Fruit fly (Drosophila melanogaster) whole organism, embryonic: ENCODE data around the gene holn1.

ENCODE experiments used
- BEAF-32 ChIP-seq: fragments of 200-800 bp; sonication (Bioruptor generic); optimal IDR thresholded peaks from 3 replicates; lab custom pipeline; 2017; ENCODE audit warnings: missing biosample characterization, missing genetic modification characterization, mild to moderate bottlenecking, moderate library complexity, missing genetic modification reagents
- Bgb ChIP-seq: fragments of 200-800 bp; sonication (Bioruptor generic); IDR thresholded peaks from 2 replicates; pipeline ENCODE4 v1.3.6; 2022; ENCODE audit warnings: missing biosample characterization, missing genetic modification characterization; ENCODE audit not compliant: partially characterized antibody
- CG10267 ChIP-seq: fragments of 200-800 bp; sonication (Bioruptor generic); optimal IDR thresholded peaks from 2 replicates; lab custom pipeline; 2018; ENCODE audit warnings: missing biosample characterization, mild to moderate bottlenecking, missing genetic modification characterization, moderate library complexity
- CG10979 ChIP-seq: fragments of 200-800 bp; sonication (Bioruptor generic); optimal IDR thresholded peaks from 2 replicates; lab custom pipeline; 2018; ENCODE audit warnings: missing biosample characterization, mild to moderate bottlenecking, missing genetic modification characterization, moderate library complexity
- CG14860 ChIP-seq: fragments of 200-800 bp; sonication (Bioruptor generic); IDR thresholded peaks from 3 replicates; pipeline ENCODE4 v1.3.6; 2022; ENCODE audit warnings: missing biosample characterization, missing genetic modification characterization; ENCODE audit not compliant: partially characterized antibody
- CG1603 ChIP-seq: fragments of 200-800 bp; sonication (Bioruptor generic); optimal IDR thresholded peaks from 2 replicates; lab custom pipeline; 2019; ENCODE audit warnings: missing biosample characterization, mild to moderate bottlenecking, missing genetic modification characterization, moderate library complexity
- CG16813 ChIP-seq: fragments of 200-800 bp; sonication (Bioruptor generic); IDR thresholded peaks from 3 replicates; pipeline ENCODE4 v1.3.6; 2022; ENCODE audit warnings: missing biosample characterization, missing genetic modification characterization; ENCODE audit not compliant: partially characterized antibody
- CG17802 ChIP-seq: fragments of 200-800 bp; sonication (Bioruptor generic); optimal IDR thresholded peaks from 2 replicates; lab custom pipeline; 2018; ENCODE audit warnings: missing biosample characterization, mild to moderate bottlenecking, missing genetic modification characterization, moderate library complexity
- CG2116 ChIP-seq: fragments of 200-800 bp; sonication (Bioruptor generic); optimal IDR thresholded peaks from 3 replicates; lab custom pipeline; 2018; ENCODE audit warnings: missing biosample characterization, mild to moderate bottlenecking, missing genetic modification characterization
- CG2129 ChIP-seq: fragments of 200-800 bp; sonication (Bioruptor generic); IDR thresholded peaks from 2 replicates; pipeline ENCODE4 v1.3.6; 2022; ENCODE audit warnings: missing biosample characterization, missing genetic modification characterization; ENCODE audit not compliant: partially characterized antibody
- CG2712 ChIP-seq: fragments of 200-800 bp; optimal IDR thresholded peaks from 3 replicates; lab custom pipeline; 2019; ENCODE audit warnings: missing biosample characterization, mild to moderate bottlenecking, missing genetic modification characterization, moderate library complexity
- CG30020 ChIP-seq: fragments of 200-800 bp; optimal IDR thresholded peaks from 2 replicates; lab custom pipeline; 2019; ENCODE audit warnings: missing biosample characterization, mild to moderate bottlenecking, missing genetic modification characterization, moderate library complexity
- CG3065 ChIP-seq: fragments of 200-800 bp; sonication (Bioruptor generic); optimal IDR thresholded peaks from 2 replicates; lab custom pipeline; 2016; ENCODE audit warnings: missing biosample characterization, missing genetic modification characterization
- CG34224 ChIP-seq: fragments of 200-800 bp; sonication (Bioruptor generic); IDR thresholded peaks from 3 replicates; pipeline ENCODE4 v1.3.6; 2022; ENCODE audit warnings: missing biosample characterization, missing genetic modification characterization; ENCODE audit not compliant: partially characterized antibody
- CG3995 ChIP-seq: fragments of 200-800 bp; sonication (Bioruptor generic); optimal IDR thresholded peaks from 3 replicates; lab custom pipeline; 2016; ENCODE audit warnings: missing biosample characterization, missing genetic modification characterization
- CG4617 ChIP-seq: fragments of 200-800 bp; sonication (Bioruptor generic); optimal IDR thresholded peaks from 3 replicates; lab custom pipeline; 2016; ENCODE audit warnings: missing biosample characterization, missing genetic modification characterization, borderline replicate concordance
- CG7963 ChIP-seq: fragments of 200-800 bp; sonication (Bioruptor generic); IDR thresholded peaks from 3 replicates; pipeline ENCODE4 v1.3.6; 2022; ENCODE audit warnings: missing biosample characterization, missing genetic modification characterization; ENCODE audit not compliant: partially characterized antibody
- CG8924 ChIP-seq: fragments of 200-800 bp; optimal IDR thresholded peaks from 3 replicates; lab custom pipeline; 2019; ENCODE audit warnings: missing biosample characterization, mild to moderate bottlenecking, missing genetic modification characterization, moderate library complexity
- D19A ChIP-seq: fragments of 200-800 bp; optimal IDR thresholded peaks from 3 replicates; lab custom pipeline; 2019; ENCODE audit warnings: missing biosample characterization, mild to moderate bottlenecking, missing genetic modification characterization, moderate library complexity
- Dref ChIP-seq: fragments of 200-800 bp; sonication (Bioruptor generic); IDR thresholded peaks from 2 replicates; pipeline ENCODE4 v1.3.6; 2022; ENCODE audit warnings: missing biosample characterization, missing genetic modification characterization
- HmgZ ChIP-seq: fragments of 200-800 bp; sonication (Bioruptor generic); optimal IDR thresholded peaks from 2 replicates; lab custom pipeline; 2018; ENCODE audit warnings: missing biosample characterization, mild to moderate bottlenecking, missing genetic modification characterization
- MBD-R2 ChIP-seq: fragments of 200-800 bp; sonication (Bioruptor generic); IDR thresholded peaks from 2 replicates; pipeline ENCODE4 v1.3.6; 2022; ENCODE audit warnings: missing biosample characterization, missing genetic modification characterization
- MESR4 ChIP-seq: fragments of 200-800 bp; sonication (Bioruptor generic); optimal IDR thresholded peaks from 2 replicates; lab custom pipeline; 2018; ENCODE audit warnings: missing biosample characterization, mild to moderate bottlenecking, missing genetic modification characterization, moderate library complexity
- Opbp ChIP-seq: fragments of 200-800 bp; sonication (Bioruptor generic); IDR thresholded peaks from 3 replicates; pipeline ENCODE4 v1.3.6; 2022; ENCODE audit warnings: missing biosample characterization, missing genetic modification characterization; ENCODE audit not compliant: partially characterized antibody
- Xbp1 ChIP-seq: fragments of 200-800 bp; sonication (Bioruptor generic); optimal IDR thresholded peaks from 3 replicates; lab custom pipeline; 2016; ENCODE audit warnings: missing biosample characterization, mild to moderate bottlenecking, missing genetic modification characterization
- YL-1 ChIP-seq: fragments of 200-800 bp; sonication (Bioruptor generic); optimal IDR thresholded peaks from 3 replicates; lab custom pipeline; 2017; ENCODE audit warnings: missing biosample characterization, mild to moderate bottlenecking, missing genetic modification characterization
- btn ChIP-seq: fragments of 200-800 bp; sonication (Bioruptor generic); optimal IDR thresholded peaks from 2 replicates; lab custom pipeline; 2016; ENCODE audit warnings: missing biosample characterization, missing genetic modification characterization
- cad ChIP-seq: fragments of >200 bp; optimal IDR thresholded peaks from 2 replicates; lab custom pipeline; 2017; ENCODE audit warnings: missing biosample characterization, missing genetic modification characterization
- croc ChIP-seq: fragments of 200-800 bp; sonication (Bioruptor generic); conservative IDR thresholded peaks from 3 replicates; pipeline ENCODE4 v1.3.6; 2022; ENCODE audit warnings: missing biosample characterization, missing genetic modification characterization
- ftz-f1 ChIP-seq: fragments of 200-800 bp; sonication (Bioruptor generic); optimal IDR thresholded peaks from 2 replicates; lab custom pipeline; 2016; ENCODE audit warnings: missing biosample characterization, missing genetic modification characterization
- inv ChIP-seq: fragments of 200-800 bp; sonication (Bioruptor generic); IDR thresholded peaks from 2 replicates; pipeline ENCODE4 v1.3.6; 2022; ENCODE audit warnings: missing biosample characterization, missing genetic modification characterization; ENCODE audit not compliant: partially characterized antibody
- jumu ChIP-seq: fragments of 200-800 bp; sonication (Bioruptor generic); optimal IDR thresholded peaks from 3 replicates; lab custom pipeline; 2016; ENCODE audit warnings: missing biosample characterization, missing genetic modification characterization
- mam ChIP-seq: fragments of 200-800 bp; sonication (Bioruptor generic); optimal IDR thresholded peaks from 3 replicates; lab custom pipeline; 2016; ENCODE audit warnings: missing biosample characterization, missing genetic modification characterization
- pho ChIP-seq: fragments of 200-800 bp; sonication (Bioruptor generic); optimal IDR thresholded peaks from 2 replicates; lab custom pipeline; 2016; ENCODE audit warnings: missing biosample characterization, missing genetic modification characterization
- pzg ChIP-seq: fragments of 200-800 bp; sonication (Bioruptor generic); optimal IDR thresholded peaks from 3 replicates; lab custom pipeline; 2018; ENCODE audit warnings: missing biosample characterization, mild to moderate bottlenecking, missing genetic modification characterization, moderate library complexity
- row ChIP-seq: fragments of 200-800 bp; sonication (Bioruptor generic); IDR thresholded peaks from 3 replicates; pipeline ENCODE4 v1.3.6; 2022; ENCODE audit warnings: missing biosample characterization, missing genetic modification characterization
- salm ChIP-seq: fragments of 200-800 bp; sonication (Bioruptor generic); optimal IDR thresholded peaks from 2 replicates; lab custom pipeline; 2018; ENCODE audit warnings: missing biosample characterization, mild to moderate bottlenecking, missing genetic modification characterization
- sc ChIP-seq, 3 experiments: fragments of >200 bp in 2 of 3; fragments of 200-800 bp in 1 of 3; sonication (Bioruptor generic) in 1 of 3; optimal IDR thresholded peaks; 2 replicates in 2 of 3; 3 replicates in 1 of 3; lab custom pipeline; 2017; ENCODE audit warnings: mild to moderate bottlenecking in 1 of 3, missing biosample characterization in 1 of 3, missing genetic modification characterization in 1 of 3, missing genetic modification reagents in 1 of 3
- sens ChIP-seq: fragments of 200-800 bp; sonication (Bioruptor generic); peaks from one replicate; lab custom pipeline; 2016; ENCODE audit warnings: missing biosample characterization, missing genetic modification characterization
- sna ChIP-seq: fragments of 200-800 bp; sonication (Bioruptor generic); IDR thresholded peaks from 2 replicates; pipeline ENCODE4 v1.3.6; 2022; ENCODE audit warnings: missing biosample characterization, missing genetic modification characterization; ENCODE audit not compliant: partially characterized antibody
- sob ChIP-seq: fragments of 200-800 bp; sonication (Bioruptor generic); IDR thresholded peaks from 2 replicates; pipeline ENCODE4 v1.3.6; 2022; ENCODE audit warnings: missing biosample characterization, missing genetic modification characterization
- trem ChIP-seq: fragments of 200-800 bp; optimal IDR thresholded peaks from 3 replicates; lab custom pipeline; 2019; ENCODE audit warnings: missing biosample characterization, mild to moderate bottlenecking, missing genetic modification characterization, moderate library complexity
- unc-4 ChIP-seq: fragments of 200-800 bp; sonication (Bioruptor generic); IDR thresholded peaks from 2 replicates; pipeline ENCODE4 v1.3.6; 2022; ENCODE audit warnings: missing biosample characterization, missing genetic modification characterization; ENCODE audit not compliant: partially characterized antibody
- vnd ChIP-seq: fragments of 200-800 bp; sonication (Bioruptor generic); IDR thresholded peaks from 3 replicates; pipeline ENCODE4 v1.3.6; 2022; ENCODE audit warnings: missing biosample characterization, missing genetic modification characterization; ENCODE audit not compliant: partially characterized antibody
- z ChIP-seq: fragments of 200-800 bp; sonication (Bioruptor generic); IDR thresholded peaks from 3 replicates; pipeline ENCODE4 v1.3.6; 2022; ENCODE audit warnings: missing biosample characterization, missing genetic modification characterization
- zen2 ChIP-seq: fragments of 200-800 bp; sonication (Bioruptor generic); IDR thresholded peaks from 3 replicates; pipeline ENCODE4 v1.3.6; 2022; ENCODE audit warnings: missing biosample characterization, missing genetic modification characterization; ENCODE audit not compliant: partially characterized antibody

The holn1 gene

DNA sequence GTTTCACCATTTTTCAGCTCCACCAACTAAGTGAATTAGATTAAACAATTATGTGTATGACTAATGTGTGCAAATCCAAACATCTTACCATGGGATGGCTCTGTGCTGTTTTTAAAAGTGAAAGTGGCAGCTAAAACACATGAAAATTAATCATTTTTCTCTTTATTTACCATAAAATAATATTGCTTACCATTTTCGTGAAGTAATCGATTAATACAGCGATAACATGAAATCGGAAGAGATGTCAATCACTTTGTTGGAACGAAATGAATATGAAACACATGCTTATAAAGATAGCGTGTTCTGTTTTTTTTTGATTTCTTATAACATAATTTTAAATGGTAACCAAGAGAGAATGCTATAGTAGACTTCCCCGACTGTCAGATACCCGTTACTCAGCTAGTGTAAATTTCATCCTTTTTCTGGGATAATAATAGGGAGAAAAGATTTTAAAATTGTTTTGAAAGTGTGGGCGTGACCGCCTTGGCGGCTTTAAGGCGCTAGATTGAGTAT lies 31.9 kb upstream of the holn1 start (continued):
- no peak for TF ChIP-seq CG10979 (tag; lab: Kevin White, UChicago)
- peak; percentile 45; the same call in 1 of the 3 replicates for TF ChIP-seq CG16813
- peak; percentile 25 for TF ChIP-seq CG17802 (tag; lab: Kevin White, UChicago)
- peak; percentile 56; the same call in 1 of the 2 replicates for TF ChIP-seq unc-4 (GFP tag; lab: Robert Waterston, UW)
- TF ChIP-seq D19A: no peak
- TF ChIP-seq BEAF-32 (GFP tag; lab: Kevin White, UChicago): peak; percentile 57
- no peak for TF ChIP-seq cad
- no peak for TF ChIP-seq sc (optimal IDR thresholded peaks at IDR 0.05; lab: Kevin White, UChicago)
- TF ChIP-seq sc (GFP tag; optimal IDR thresholded peaks at IDR 0.05; lab: Kevin White, UChicago): no peak
- peak; percentile 95 for TF ChIP-seq CG3065
- TF ChIP-seq CG8924 (tag; lab: Kevin White, UChicago): peak; percentile 79
- peak; percentile 16 for TF ChIP-seq CG2712 (tag; lab: Kevin White, UChicago)
- TF ChIP-seq HmgZ (tag; lab: Kevin White, UChicago): peak; percentile 3
- peak; percentile 58; the same call in 1 of the 2 replicates for TF ChIP-seq sna
- TF ChIP-seq croc: no peak
- TF ChIP-seq ftz-f1 (GFP tag; lab: Kevin White, UChicago): no peak
- no peak for TF ChIP-seq z
- no peak for TF ChIP-seq Xbp1 (GFP tag; lab: Kevin White, UChicago)
- TF ChIP-seq CG1603 (tag; lab: Kevin White, UChicago): peak; percentile 91
- peak; percentile 72 for TF ChIP-seq CG2116 (GFP tag; lab: Kevin White, UChicago)
- peak; percentile 52 for TF ChIP-seq MBD-R2 (GFP tag; lab: Robert Waterston, UW)
- TF ChIP-seq inv (GFP tag; lab: Robert Waterston, UW): 0 out of 2 replicates have a peak, but pooled peaks have one; percentile 22
- TF ChIP-seq salm: no peak
- TF ChIP-seq pho (GFP tag; lab: Kevin White, UChicago): no peak
- peak; percentile 95 for TF ChIP-seq CG30020 (tag; lab: Kevin White, UChicago)
- TF ChIP-seq mam (GFP tag; lab: Kevin White, UChicago): peak; percentile 25
- peak; percentile 57 for TF ChIP-seq CG4617 (GFP tag; lab: Kevin White, UChicago)
- TF ChIP-seq YL-1 (GFP tag; lab: Kevin White, UChicago): peak; percentile 45
- TF ChIP-seq MESR4 (GFP tag; lab: Kevin White, UChicago): peak; percentile 54
- TF ChIP-seq trem (tag; lab: Kevin White, UChicago): peak; percentile 18
- TF ChIP-seq jumu (GFP tag; lab: Kevin White, UChicago): no peak
- TF ChIP-seq CG10267 (tag; lab: Kevin White, UChicago): peak; percentile 15

DNA sequence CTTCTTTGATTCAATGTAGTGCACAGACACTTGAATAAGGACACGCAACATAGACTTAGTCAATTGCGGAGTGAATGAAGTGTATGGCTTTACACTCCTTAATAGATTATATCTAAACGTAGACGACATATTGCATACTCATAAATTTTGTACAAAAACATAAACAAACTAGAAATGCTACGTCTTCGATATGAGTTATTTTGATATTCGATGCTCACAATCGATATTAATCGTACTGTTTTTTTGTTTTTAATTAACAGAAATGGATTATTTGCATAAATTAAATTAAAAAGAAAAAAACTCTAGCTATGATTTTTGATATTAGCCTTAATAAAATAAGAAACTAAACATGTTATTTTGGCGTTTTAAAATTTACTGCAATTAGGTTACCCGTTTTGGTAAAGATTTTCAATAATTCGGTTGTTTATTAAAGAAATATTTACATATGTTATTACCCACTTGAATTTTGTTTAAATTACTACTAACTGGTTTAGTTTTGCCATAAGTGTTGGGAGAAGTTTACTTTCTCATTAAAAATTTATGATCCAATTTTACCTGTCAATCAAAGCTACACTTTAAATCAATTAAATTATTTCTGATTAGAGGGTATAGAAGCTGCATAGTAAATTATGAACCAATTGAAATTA lies 30.7 kb upstream of the holn1 start, which contains the start of the genes CG17768, LSm-4 and Ir31a:
CG17768 (minus strand) TSS at position 196 of the 647 bp plus-strand sequence.
LSm-4 (minus strand) TSS at position 196 of the 647 bp plus-strand sequence.
Ir31a (plus strand) TSS at position 558 of the 647 bp plus-strand sequence.
- TF ChIP-seq vnd (GFP tag; lab: Robert Waterston, UW) (peak; percentile 59; the same call in 2 of the 3 replicates), CG3995 (GFP tag; lab: Kevin White, UChicago) (peak; percentile 15), sob (GFP tag; lab: Robert Waterston, UW) (no peak), CG2129 (peak; percentile 66; the same call in 1 of the 2 replicates), CG2116 (GFP tag; lab: Kevin White, UChicago) (peak; percentile 26), row (GFP tag; lab: Robert Waterston, UW) (peak; percentile 54), CG7963 (peak; percentile 39; the same call in 1 of the 3 replicates), btn (no peak), CG14860 (GFP tag; lab: Robert Waterston, UW) (peak; percentile 68), CG34224 (GFP tag; lab: Robert Waterston, UW) (peak; percentile 85), CG4617 (GFP tag; lab: Kevin White, UChicago) (peak; percentile 40), CG8924 (tag; lab: Kevin White, UChicago) (peak; percentile 25), CG16813 (peak; percentile 72), sens (GFP tag; lab: Kevin White, UChicago) (peak; percentile 22), Dref (GFP tag; lab: Robert Waterston, UW) (peak; percentile 66), Opbp (GFP tag; lab: Robert Waterston, UW) (peak; percentile 60; the same call in 2 of the 3 replicates), zen2 (GFP tag; lab: Robert Waterston, UW) (peak; percentile 46; the same call in 1 of the 3 replicates), Bgb (GFP tag; lab: Robert Waterston, UW) (peak; percentile 80), pzg (GFP tag; lab: Kevin White, UChicago) (peak; percentile 20), CG10267 (tag; lab: Kevin White, UChicago) (peak; percentile 1)
